Worm (Caenorhabditis elegans) whole organism, young adult: ENCODE measurements around the gene T02H6.8.

Experiments
- B0261.1 ChIP-seq: sonication (generic microtip); optimal IDR thresholded peaks from 2 replicates; lab custom pipeline; 2016; ENCODE audit warnings: mild to moderate bottlenecking, missing genetic modification characterization, moderate library complexity, missing compliant biosample characterization
- D2030.7 ChIP-seq: fragments of 200-800 bp; sonication (Bioruptor generic); IDR thresholded peaks from 2 replicates; pipeline ENCODE4 v1.3.6; 2022; ENCODE audit warnings: missing genetic modification reagents, missing genetic modification characterization, missing compliant biosample characterization
- F33H1.4 ChIP-seq: fragments of 200-800 bp; sonication (Bioruptor generic); IDR thresholded peaks from 2 replicates; pipeline ENCODE4 v1.3.6; 2022; ENCODE audit warnings: missing genetic modification reagents, missing genetic modification characterization, missing compliant biosample characterization
- F57C9.4 ChIP-seq: sonication (generic microtip); optimal IDR thresholded peaks from 2 replicates; lab custom pipeline; 2017; ENCODE audit warnings: mild to moderate bottlenecking, missing genetic modification characterization, missing compliant biosample characterization
- K11D2.4 ChIP-seq: fragments of 200-800 bp; sonication (Bioruptor generic); IDR thresholded peaks from 2 replicates; pipeline ENCODE4 v1.3.6; 2022; ENCODE audit warnings: missing genetic modification reagents, missing genetic modification characterization, missing compliant biosample characterization
- K12H6.12 ChIP-seq: fragments of 200-800 bp; sonication (Bioruptor generic); optimal IDR thresholded peaks from 2 replicates; lab custom pipeline; 2018; ENCODE audit warnings: mild to moderate bottlenecking, missing genetic modification characterization, missing compliant biosample characterization
- ama-1 ChIP-seq, 3 experiments: fragments of 150-350 bp in 1 of 3; sonication (generic microtip) in 2 of 3; optimal IDR thresholded peaks; 2 replicates each; lab custom pipeline; 2014 to 2018; ENCODE audit warnings: missing biosample characterization in 2 of 3, missing genetic modification characterization in 2 of 3, missing genetic modification reagents in 2 of 3
- atf-7 ChIP-seq: sonication (generic microtip); optimal IDR thresholded peaks from 2 replicates; lab custom pipeline; 2017; ENCODE audit warnings: mild to moderate bottlenecking, missing genetic modification characterization, missing compliant biosample characterization
- athp-1 ChIP-seq: sonication (generic microtip); optimal IDR thresholded peaks from 2 replicates; lab custom pipeline; 2017; ENCODE audit warnings: mild to moderate bottlenecking, missing genetic modification characterization, missing compliant biosample characterization
- ccch-3 ChIP-seq: fragments of 200-800 bp; sonication (Bioruptor generic); optimal IDR thresholded peaks from 2 replicates; lab custom pipeline; 2018; ENCODE audit warnings: mild to moderate bottlenecking, missing genetic modification characterization, missing compliant biosample characterization
- cebp-1 ChIP-seq, 2 experiments: fragments of 200-800 bp in 1 of 2; sonication (Bioruptor generic) in 1 of 2; sonication (generic microtip) in 1 of 2; IDR thresholded peaks in 1 of 2; optimal IDR thresholded peaks in 1 of 2; 2 replicates each; pipeline versions ENCODE4 v1.3.6 to Lab custom; 2017 to 2022; ENCODE audit warnings: missing compliant biosample characterization in 2 of 2, missing genetic modification characterization in 2 of 2, mild to moderate bottlenecking in 1 of 2, missing genetic modification reagents in 1 of 2, moderate library complexity in 1 of 2
- ceh-100 ChIP-seq: fragments of 200-800 bp; sonication (Bioruptor generic); IDR thresholded peaks from 2 replicates; pipeline ENCODE4 v1.3.6; 2022; ENCODE audit warnings: missing genetic modification reagents, missing genetic modification characterization, missing compliant biosample characterization
- chd-7 ChIP-seq: sonication (generic microtip); optimal IDR thresholded peaks from 2 replicates; lab custom pipeline; 2016; ENCODE audit warnings: mild to moderate bottlenecking, missing genetic modification characterization, moderate library complexity, missing compliant biosample characterization
- dpff-1 ChIP-seq: sonication (generic microtip); optimal IDR thresholded peaks from 2 replicates; lab custom pipeline; 2017; ENCODE audit warnings: mild to moderate bottlenecking, missing genetic modification characterization, missing compliant biosample characterization
- efl-1 ChIP-seq: fragments of 150-350 bp; optimal IDR thresholded peaks from 2 replicates; lab custom pipeline; 2014; ENCODE audit warnings: missing biosample characterization, missing genetic modification reagents, missing genetic modification characterization
- egl-44 ChIP-seq: fragments of 200-800 bp; sonication (Bioruptor generic); IDR thresholded peaks from 2 replicates; pipeline ENCODE4 v1.3.6; 2022; ENCODE audit warnings: missing genetic modification reagents, missing genetic modification characterization, missing compliant biosample characterization
- ekl-4 ChIP-seq: fragments of 200-800 bp; sonication (Bioruptor generic); IDR thresholded peaks from 2 replicates; pipeline ENCODE4 v1.3.6; 2022; ENCODE audit warnings: missing genetic modification reagents, missing genetic modification characterization, missing compliant biosample characterization
- ets-4 ChIP-seq: fragments of 200-800 bp; sonication (Bioruptor generic); optimal IDR thresholded peaks from 2 replicates; lab custom pipeline; 2018; ENCODE audit warnings: mild to moderate bottlenecking, missing genetic modification characterization, missing compliant biosample characterization
- fkh-3 ChIP-seq: sonication (generic microtip); optimal IDR thresholded peaks from 2 replicates; lab custom pipeline; 2016; ENCODE audit warnings: mild to moderate bottlenecking, missing genetic modification characterization, missing compliant biosample characterization
- gei-17 ChIP-seq: fragments of 200-800 bp; sonication (Bioruptor generic); optimal IDR thresholded peaks from 2 replicates; lab custom pipeline; 2018; ENCODE audit warnings: mild to moderate bottlenecking, missing genetic modification characterization, missing compliant biosample characterization
- hlh-12 ChIP-seq: sonication (generic microtip); optimal IDR thresholded peaks from 2 replicates; lab custom pipeline; 2016; ENCODE audit warnings: missing genetic modification characterization, missing compliant biosample characterization
- hmg-1.2 ChIP-seq: fragments of 200-800 bp; sonication (Bioruptor generic); IDR thresholded peaks from 2 replicates; pipeline ENCODE4 v1.3.6; 2022; ENCODE audit warnings: missing genetic modification reagents, missing genetic modification characterization, missing compliant biosample characterization
- hsf-1 ChIP-seq: fragments of 200-800 bp; sonication (Bioruptor generic); IDR thresholded peaks from 2 replicates; pipeline ENCODE4 v1.3.6; 2022; ENCODE audit warnings: missing genetic modification reagents, missing genetic modification characterization, missing compliant biosample characterization
- lir-1 ChIP-seq: fragments of 200-800 bp; sonication (Bioruptor generic); conservative IDR thresholded peaks from 2 replicates; pipeline ENCODE4 v1.3.6; 2022; ENCODE audit warnings: missing genetic modification reagents, missing genetic modification characterization, missing compliant biosample characterization
- lsy-27 ChIP-seq: sonication (generic microtip); optimal IDR thresholded peaks from 2 replicates; lab custom pipeline; 2017; ENCODE audit warnings: missing genetic modification characterization, mild to moderate bottlenecking, missing compliant biosample characterization, antibody characterized with exemption, missing genotype, borderline replicate concordance; ENCODE audit not compliant: insufficient read depth
- madf-8 ChIP-seq: fragments of 200-800 bp; sonication (Bioruptor generic); conservative IDR thresholded peaks from 2 replicates; pipeline ENCODE4 v1.3.6; 2022; ENCODE audit warnings: missing genetic modification reagents, missing genetic modification characterization, missing compliant biosample characterization
- mes-4 ChIP-seq: sonication (generic microtip); optimal IDR thresholded peaks from 2 replicates; lab custom pipeline; 2016; ENCODE audit warnings: missing genotype, missing genetic modification characterization, missing compliant biosample characterization
- nfya-1 ChIP-seq: sonication (generic microtip); optimal IDR thresholded peaks from 2 replicates; lab custom pipeline; 2017; ENCODE audit warnings: antibody characterized with exemption, missing compliant biosample characterization, missing genetic modification characterization, borderline replicate concordance; ENCODE audit not compliant: insufficient read depth
- nfyb-1 ChIP-seq: fragments of 200-800 bp; sonication (Bioruptor generic); IDR thresholded peaks from 2 replicates; pipeline ENCODE4 v1.3.6; 2022; ENCODE audit warnings: missing genetic modification reagents, missing genetic modification characterization, missing compliant biosample characterization
- nhr-120 ChIP-seq: fragments of 200-800 bp; sonication (Bioruptor generic); IDR thresholded peaks from 2 replicates; pipeline ENCODE4 v1.3.6; 2022; ENCODE audit warnings: missing genetic modification characterization, missing compliant biosample characterization
- rcor-1 ChIP-seq: fragments of 200-800 bp; sonication (Bioruptor generic); IDR thresholded peaks from 2 replicates; pipeline ENCODE4 v1.3.6; 2022; ENCODE audit warnings: missing genetic modification reagents, missing genetic modification characterization, missing compliant biosample characterization
- rec-8 ChIP-seq, 2 experiments: sonication (generic microtip); optimal IDR thresholded peaks; 2 replicates each; lab custom pipeline; 2016; ENCODE audit warnings: mild to moderate bottlenecking in 2 of 2, missing genetic modification characterization in 2 of 2, missing genetic modification reagents in 2 of 2, missing genotype in 2 of 2, missing biosample characterization in 1 of 2, missing compliant biosample characterization in 1 of 2, moderate library complexity in 1 of 2
- repo-1 ChIP-seq: sonication (generic microtip); optimal IDR thresholded peaks from 2 replicates; lab custom pipeline; 2017; ENCODE audit warnings: mild to moderate bottlenecking, missing genetic modification characterization, missing compliant biosample characterization
- rpc-1 ChIP-seq, 2 experiments: fragments of 150-350 bp in 1 of 2; sonication (generic microtip) in 1 of 2; optimal IDR thresholded peaks; 2 replicates each; lab custom pipeline; 2014 to 2018; ENCODE audit warnings: missing biosample characterization in 1 of 2, missing genetic modification characterization in 1 of 2, missing genetic modification reagents in 1 of 2, missing genotype in 1 of 2
- sea-2 ChIP-seq: fragments of 200-800 bp; sonication (Bioruptor generic); IDR thresholded peaks from 2 replicates; pipeline ENCODE4 v1.3.6; 2022; ENCODE audit warnings: missing genetic modification characterization, missing compliant biosample characterization
- snpc-1.1 ChIP-seq: sonication (generic microtip); optimal IDR thresholded peaks from 2 replicates; lab custom pipeline; 2017; ENCODE audit warnings: missing genetic modification characterization, mild to moderate bottlenecking, missing compliant biosample characterization, antibody characterized with exemption, moderate library complexity, missing genotype, missing genetic modification reagents; ENCODE audit not compliant: insufficient read depth
- snpc-1.3 ChIP-seq: sonication (generic microtip); optimal IDR thresholded peaks from 2 replicates; lab custom pipeline; 2017; ENCODE audit warnings: missing genetic modification characterization, mild to moderate bottlenecking, missing compliant biosample characterization, antibody characterized with exemption, moderate library complexity, missing genotype, missing genetic modification reagents; ENCODE audit not compliant: insufficient read depth
- tlf-1 ChIP-seq: fragments of 200-800 bp; sonication (Bioruptor generic); optimal IDR thresholded peaks from 2 replicates; lab custom pipeline; 2018; ENCODE audit warnings: mild to moderate bottlenecking, missing genetic modification characterization, missing compliant biosample characterization
- zim-3 ChIP-seq: sonication (generic microtip); optimal IDR thresholded peaks from 2 replicates; lab custom pipeline; 2017; ENCODE audit warnings: mild to moderate bottlenecking, missing genetic modification characterization, moderate library complexity, missing compliant biosample characterization
- ztf-26 ChIP-seq: sonication (generic microtip); optimal IDR thresholded peaks from 2 replicates; lab custom pipeline; 2017; ENCODE audit warnings: missing genetic modification characterization, missing compliant biosample characterization
- ztf-6 ChIP-seq: fragments of 200-800 bp; sonication (Bioruptor generic); IDR thresholded peaks from 2 replicates; pipeline ENCODE4 v1.3.6; 2022; ENCODE audit warnings: missing genetic modification reagents, missing genetic modification characterization, missing compliant biosample characterization

T02H6.8 gene

DNA sequence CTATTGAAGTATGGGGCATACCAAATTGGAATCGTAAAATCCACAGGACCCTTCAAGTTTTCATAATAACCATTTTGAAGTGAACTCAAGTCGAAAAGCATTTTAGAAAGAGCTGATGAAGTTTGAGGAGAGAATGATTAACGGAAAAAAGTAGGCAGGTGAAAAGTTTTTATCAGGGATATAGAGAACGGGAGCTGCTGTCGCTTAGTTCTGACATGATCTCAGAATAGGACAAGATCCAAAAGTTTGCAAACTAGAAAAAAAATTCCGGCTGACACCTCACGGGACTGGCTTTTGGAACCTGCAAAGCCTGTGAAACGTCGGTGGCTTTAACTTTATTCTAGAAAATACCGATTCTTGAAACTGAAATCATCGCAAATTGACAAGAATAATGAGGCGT lies 9.6 kb upstream of the T02H6.8 start, which contains the start of gene sri-46:
Gene sri-46, minus strand, starts transcription at position 101 of the 400 bp plus-strand sequence.
- no peak for TF ChIP-seq lir-1 (GFP tag; lab: Robert Waterston, UW)

DNA sequence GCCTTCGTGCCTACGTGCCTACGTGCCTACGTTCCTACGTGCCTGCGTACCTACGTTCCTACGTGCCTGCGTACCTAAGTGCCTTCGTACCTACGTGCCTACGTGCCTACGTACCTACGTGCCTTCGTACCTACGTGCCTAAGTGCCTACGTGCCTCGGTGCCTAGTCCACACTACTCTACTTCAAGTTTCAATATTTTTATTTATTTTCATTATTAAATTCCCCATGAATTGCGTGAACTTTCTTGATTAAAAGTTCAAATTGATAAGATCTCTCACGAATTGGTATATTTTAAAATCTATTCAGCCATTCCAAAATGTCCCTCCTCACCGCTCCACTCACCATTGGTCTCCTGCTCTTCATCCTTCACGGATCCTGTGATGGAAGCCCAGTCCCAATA lies 6.5 kb upstream of the T02H6.8 start, which contains the start of gene Y39F10C.3:
Gene Y39F10C.3, plus strand, starts transcription at position 301 of the 400 bp plus-strand sequence.
- TF ChIP-seq D2030.7 (no peak), B0261.1 (tag; lab: Kevin White, UChicago) (no peak), hmg-1.2 (GFP tag; lab: Robert Waterston, UW) (no peak), ceh-100 (GFP tag; lab: Robert Waterston, UW) (no peak), nhr-120 (no peak), ztf-6 (GFP tag; lab: Robert Waterston, UW) (no peak), madf-8 (GFP tag; lab: Robert Waterston, UW) (no peak), snpc-1.3 (tag; lab: Kevin White, UChicago) (no peak), F33H1.4 (no peak), ztf-26 (tag; lab: Kevin White, UChicago) (no peak), lsy-27 (tag; lab: Kevin White, UChicago) (no peak), snpc-1.1 (tag; lab: Kevin White, UChicago) (no peak), efl-1 (GFP tag; lab: Kevin White, UChicago) (no peak), cebp-1 (GFP tag; IDR thresholded peaks at IDR 0.05; lab: Robert Waterston, UW) (no peak), cebp-1 (tag; optimal IDR thresholded peaks at IDR 0.05; lab: Kevin White, UChicago) (no peak), fkh-3 (no peak), rpc-1 (optimal IDR thresholded peaks at IDR 0.05; lab: Kevin White, UChicago) (no peak), rpc-1 (tag; optimal IDR thresholded peaks at IDR 0.05; lab: Kevin White, UChicago) (no peak), ccch-3 (GFP tag; lab: Kevin White, UChicago) (no peak), rcor-1 (GFP tag; lab: Robert Waterston, UW) (no peak), nfya-1 (no peak)

DNA sequence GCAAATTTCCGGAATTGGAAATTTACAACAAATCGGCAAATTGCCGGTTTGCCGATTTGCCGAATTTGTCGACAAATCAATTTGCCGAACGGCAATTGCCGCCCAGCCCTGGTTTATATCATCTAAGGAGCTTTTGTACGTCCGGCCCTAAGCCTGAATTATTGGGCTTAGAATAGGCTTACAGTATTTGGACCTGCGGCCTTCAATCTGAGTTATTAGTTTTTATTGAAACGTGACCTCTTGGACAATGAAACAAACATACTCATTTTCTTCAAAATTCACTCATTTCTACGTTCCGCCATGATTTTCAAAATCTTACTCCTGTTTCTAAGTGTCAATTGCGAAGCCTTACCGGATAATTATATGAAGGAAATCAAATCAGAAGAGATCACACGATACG lies 5.3 kb upstream of the T02H6.8 start, which contains the start of gene Y39F10C.1:
Gene Y39F10C.1, plus strand, starts transcription at position 301 of the 400 bp plus-strand sequence.
- TF ChIP-seq chd-7 (tag; lab: Kevin White, UChicago), result no peak
- TF ChIP-seq dpff-1 (tag; lab: Kevin White, UChicago), result no peak
- no peak for TF ChIP-seq rec-8 (tag; optimal IDR thresholded peaks at IDR 0.05; lab: Kevin White, UChicago)
- no peak for TF ChIP-seq F57C9.4 (tag; lab: Kevin White, UChicago)

DNA sequence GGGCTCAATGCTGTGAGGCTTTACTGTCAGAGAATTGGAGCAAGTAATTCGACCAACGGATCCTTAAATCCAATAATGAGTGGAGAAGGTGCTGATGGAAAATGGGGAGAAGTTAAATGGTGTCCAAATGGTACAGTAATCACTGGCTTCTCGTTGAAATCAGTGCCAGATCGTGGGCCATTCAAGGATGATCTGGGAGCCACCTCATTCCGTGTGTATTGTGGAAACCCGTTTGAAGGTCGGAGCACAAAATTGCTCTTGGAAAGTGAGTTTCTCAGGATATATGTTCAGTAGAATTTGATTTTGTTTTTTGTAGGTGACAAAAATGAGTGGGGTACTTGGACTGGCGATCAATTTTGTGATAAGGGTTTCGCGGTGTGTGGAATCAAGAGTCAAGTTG lies 4.8 kb upstream of the T02H6.8 start:
- no peak for TF ChIP-seq egl-44 (GFP tag; lab: Robert Waterston, UW)
- no peak for TF ChIP-seq hsf-1 (GFP tag; lab: Robert Waterston, UW)
- no peak for TF ChIP-seq chd-7 (tag; lab: Kevin White, UChicago)
- TF ChIP-seq ets-4, result no peak
- no peak for TF ChIP-seq atf-7 (tag; lab: Kevin White, UChicago)
- no peak for TF ChIP-seq F57C9.4 (tag; lab: Kevin White, UChicago)

DNA sequence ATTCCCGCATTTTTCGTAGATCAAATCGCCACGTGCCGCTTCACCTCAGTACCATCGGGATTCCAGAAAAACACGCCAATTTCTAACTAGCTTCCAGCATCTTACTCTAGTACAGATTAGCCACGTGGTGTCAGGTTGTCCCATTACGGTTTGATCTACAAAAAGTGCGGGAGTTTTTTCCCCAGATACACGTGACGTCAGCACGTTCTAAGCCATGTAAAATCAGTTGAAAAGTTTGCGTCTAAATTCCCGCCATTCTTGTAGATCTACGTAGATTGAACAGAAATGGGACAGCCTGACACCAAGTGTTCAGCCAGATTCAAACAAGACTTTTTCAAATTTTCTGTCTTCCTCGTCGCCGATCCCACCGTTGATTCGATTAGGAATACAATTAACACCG lies 2.1 kb upstream of the T02H6.8 start, which contains the start of gene T02H6.9:
Gene T02H6.9, plus strand, starts transcription at position 301 of the 400 bp plus-strand sequence.
- TF ChIP-seq mes-4 (no peak), athp-1 (tag; lab: Kevin White, UChicago) (no peak), nfyb-1 (GFP tag; lab: Robert Waterston, UW) (no peak), ekl-4 (GFP tag; lab: Robert Waterston, UW) (no peak), ama-1 (optimal IDR thresholded peaks at IDR 0.05; lab: Kevin White, UChicago) (no peak), ama-1 (GFP tag; optimal IDR thresholded peaks at IDR 0.05; lab: Kevin White, UChicago) (no peak), K11D2.4 (no peak), K12H6.12 (tag; lab: Kevin White, UChicago) (no peak), rpc-1 (optimal IDR thresholded peaks at IDR 0.05; lab: Kevin White, UChicago) (no peak), rpc-1 (tag; optimal IDR thresholded peaks at IDR 0.05; lab: Kevin White, UChicago) (no peak), repo-1 (tag; lab: Kevin White, UChicago) (no peak), sea-2 (no peak), zim-3 (no peak), gei-17 (no peak), hlh-12 (tag; lab: Kevin White, UChicago) (no peak), tlf-1 (GFP tag; lab: Kevin White, UChicago) (no peak)
